Fruit fly (Drosophila melanogaster) whole organism, embryonic: ENCODE measurements around the gene tws.
A peak's percentile ranks its signal among the peaks of the same experiment; 100 is the strongest.

ENCODE experiments used
- Adf1 ChIP-seq: fragments of 200-800 bp; sonication (Bioruptor generic); IDR thresholded peaks from 2 replicates; pipeline ENCODE4 v1.3.6; 2022; ENCODE audit warnings: missing biosample characterization, missing genetic modification characterization
- Atf-2 ChIP-seq: fragments of 200-800 bp; sonication (Bioruptor generic); optimal IDR thresholded peaks from 2 replicates; lab custom pipeline; 2016; ENCODE audit warnings: missing biosample characterization, missing genetic modification characterization
- B-H2 ChIP-seq: fragments of 200-800 bp; sonication (Bioruptor generic); optimal IDR thresholded peaks from 2 replicates; lab custom pipeline; 2018; ENCODE audit warnings: missing biosample characterization, mild to moderate bottlenecking, missing genetic modification characterization
- Bdp1 ChIP-seq: fragments of 200-800 bp; sonication (Bioruptor generic); optimal IDR thresholded peaks from 3 replicates; lab custom pipeline; 2016; ENCODE audit warnings: missing biosample characterization, missing genetic modification characterization
- CG10431 ChIP-seq: fragments of 200-800 bp; sonication (Bioruptor generic); optimal IDR thresholded peaks from 3 replicates; lab custom pipeline; 2018; ENCODE audit warnings: missing biosample characterization, mild to moderate bottlenecking, missing genetic modification characterization
- CG15011 ChIP-seq: fragments of 200-800 bp; sonication (Bioruptor generic); optimal IDR thresholded peaks from 3 replicates; lab custom pipeline; 2018; ENCODE audit warnings: missing biosample characterization, mild to moderate bottlenecking, missing genetic modification characterization
- CG1602 ChIP-seq: fragments of 200-800 bp; sonication (Bioruptor generic); optimal IDR thresholded peaks from 3 replicates; lab custom pipeline; 2016; ENCODE audit warnings: missing biosample characterization, missing genetic modification characterization
- CG17359 ChIP-seq: fragments of 200-800 bp; sonication (Bioruptor generic); optimal IDR thresholded peaks from 3 replicates; lab custom pipeline; 2018; ENCODE audit warnings: missing biosample characterization, mild to moderate bottlenecking, missing genetic modification characterization, moderate library complexity
- CG17361 ChIP-seq: fragments of 200-800 bp; sonication (Bioruptor generic); IDR thresholded peaks from 3 replicates; pipeline ENCODE4 v1.3.6; 2022; ENCODE audit warnings: missing biosample characterization, missing genetic modification characterization
- CG17385 ChIP-seq: fragments of 200-800 bp; sonication (Bioruptor generic); optimal IDR thresholded peaks from 3 replicates; lab custom pipeline; 2018; ENCODE audit warnings: missing biosample characterization, mild to moderate bottlenecking, missing genetic modification characterization
- CG30403 ChIP-seq: fragments of 200-800 bp; sonication (Bioruptor generic); optimal IDR thresholded peaks from 3 replicates; lab custom pipeline; 2016; ENCODE audit warnings: missing biosample characterization, missing genetic modification characterization
- CG3163 ChIP-seq: fragments of 200-800 bp; sonication (Bioruptor generic); optimal IDR thresholded peaks from 3 replicates; lab custom pipeline; 2016; ENCODE audit warnings: missing biosample characterization, missing genetic modification characterization
- CG7786 ChIP-seq: fragments of 200-800 bp; sonication (Bioruptor generic); optimal IDR thresholded peaks from 2 replicates; lab custom pipeline; 2016; ENCODE audit warnings: missing biosample characterization, missing genetic modification characterization
- CG8924 ChIP-seq: fragments of 200-800 bp; optimal IDR thresholded peaks from 3 replicates; lab custom pipeline; 2019; ENCODE audit warnings: missing biosample characterization, mild to moderate bottlenecking, missing genetic modification characterization, moderate library complexity
- Deaf1 ChIP-seq: fragments of 200-800 bp; optimal IDR thresholded peaks from 3 replicates; lab custom pipeline; 2019; ENCODE audit warnings: missing biosample characterization, mild to moderate bottlenecking, missing genetic modification characterization, moderate library complexity
- Dll ChIP-seq: fragments of 200-800 bp; sonication (Bioruptor generic); IDR thresholded peaks from 4 replicates; pipeline ENCODE4 v1.3.6; 2022; ENCODE audit warnings: missing biosample characterization, missing genetic modification characterization; ENCODE audit not compliant: partially characterized antibody
- HLH4C ChIP-seq: fragments of 200-800 bp; sonication (Bioruptor generic); IDR thresholded peaks from 3 replicates; pipeline ENCODE4 v1.3.6; 2022; ENCODE audit warnings: missing biosample characterization, missing genetic modification characterization; ENCODE audit not compliant: partially characterized antibody
- HmgZ ChIP-seq: fragments of 200-800 bp; sonication (Bioruptor generic); optimal IDR thresholded peaks from 2 replicates; lab custom pipeline; 2018; ENCODE audit warnings: missing biosample characterization, mild to moderate bottlenecking, missing genetic modification characterization
- Max ChIP-seq: fragments of 200-800 bp; sonication (Bioruptor generic); optimal IDR thresholded peaks from 2 replicates; lab custom pipeline; 2016; ENCODE audit warnings: missing biosample characterization, mild to moderate bottlenecking, missing genetic modification characterization
- Nf-YA ChIP-seq: fragments of 200-800 bp; sonication (Bioruptor generic); IDR thresholded peaks from 2 replicates; pipeline ENCODE4 v1.3.6; 2022; ENCODE audit warnings: missing biosample characterization, missing genetic modification characterization
- Optix ChIP-seq: fragments of 200-800 bp; sonication (Bioruptor generic); IDR thresholded peaks from 3 replicates; pipeline ENCODE4 v1.3.6; 2022; ENCODE audit warnings: missing biosample characterization, missing genetic modification characterization
- Pdp1 ChIP-seq, 2 experiments: fragments of 200-800 bp; sonication (Bioruptor generic); optimal IDR thresholded peaks; 3 replicates each; lab custom pipeline; 2016; ENCODE audit warnings: missing biosample characterization in 2 of 2, missing genetic modification characterization in 2 of 2, mild to moderate bottlenecking in 1 of 2, moderate library complexity in 1 of 2
- Ptx1 ChIP-seq: fragments of 200-800 bp; sonication (Bioruptor generic); IDR thresholded peaks from 2 replicates; pipeline ENCODE4 v1.3.6; 2022; ENCODE audit warnings: missing biosample characterization, missing genetic modification characterization
- TFAM ChIP-seq: fragments of 200-800 bp; sonication (Bioruptor generic); optimal IDR thresholded peaks from 2 replicates; lab custom pipeline; 2017; ENCODE audit warnings: missing biosample characterization, missing genetic modification characterization, inconsistent platforms
- Taf1 ChIP-seq: fragments of 200-800 bp; sonication (Bioruptor generic); IDR thresholded peaks from 2 replicates; pipeline ENCODE4 v1.3.6; 2022; ENCODE audit warnings: missing biosample characterization, missing genetic modification characterization
- Trl ChIP-seq, 3 experiments: fragments of >200 bp in 2 of 3; fragments of 200-800 bp in 1 of 3; sonication (Bioruptor generic) in 1 of 3; optimal IDR thresholded peaks; 2 replicates in 1 of 3; 3 replicates in 2 of 3; lab custom pipeline; 2016 to 2017; ENCODE audit warnings: missing biosample characterization in 1 of 3, missing genetic modification characterization in 1 of 3
- az2 ChIP-seq: fragments of 200-800 bp; sonication (Bioruptor generic); optimal IDR thresholded peaks from 3 replicates; lab custom pipeline; 2016; ENCODE audit warnings: missing biosample characterization, missing genetic modification characterization
- bigmax ChIP-seq: fragments of 200-800 bp; sonication (Bioruptor generic); optimal IDR thresholded peaks from 2 replicates; lab custom pipeline; 2018; ENCODE audit warnings: missing biosample characterization, mild to moderate bottlenecking, missing genetic modification characterization
- corto ChIP-seq: fragments of 200-800 bp; sonication (Bioruptor generic); optimal IDR thresholded peaks from 2 replicates; lab custom pipeline; 2016; ENCODE audit warnings: missing biosample characterization, mild to moderate bottlenecking, missing genetic modification characterization, moderate library complexity
- dysf ChIP-seq: fragments of 200-800 bp; sonication (Bioruptor generic); IDR thresholded peaks from 3 replicates; pipeline ENCODE4 v1.3.6; 2022; ENCODE audit warnings: missing biosample characterization, missing genetic modification characterization
- en ChIP-seq: fragments of 200-800 bp; sonication (Bioruptor generic); optimal IDR thresholded peaks from 2 replicates; lab custom pipeline; 2016; ENCODE audit warnings: missing biosample characterization, missing genetic modification characterization
- eve ChIP-seq, 2 experiments: fragments of >200 bp; optimal IDR thresholded peaks; 2 replicates each; lab custom pipeline; 2017; ENCODE audit warnings: missing biosample characterization in 2 of 2, missing genetic modification characterization in 2 of 2
- ham ChIP-seq: fragments of 200-800 bp; sonication (Bioruptor generic); IDR thresholded peaks from 2 replicates; pipeline ENCODE4 v1.3.6; 2022; ENCODE audit warnings: missing biosample characterization, missing genetic modification characterization
- lola ChIP-seq, 3 experiments: fragments of >200 bp in 2 of 3; fragments of 200-800 bp in 1 of 3; sonication (Bioruptor generic) in 1 of 3; optimal IDR thresholded peaks; 2 replicates each; lab custom pipeline; 2017 to 2019; ENCODE audit warnings: missing biosample characterization in 3 of 3, missing genetic modification characterization in 3 of 3, mild to moderate bottlenecking in 1 of 3, moderate library complexity in 1 of 3
- lov ChIP-seq, 2 experiments: fragments of 200-800 bp in 1 of 2; fragments of >200 bp in 1 of 2; sonication (Bioruptor generic) in 1 of 2; IDR thresholded peaks in 1 of 2; optimal IDR thresholded peaks in 1 of 2; 2 replicates in 1 of 2; 3 replicates in 1 of 2; pipeline versions ENCODE4 v1.3.6 to Lab custom; 2017 to 2022; ENCODE audit warnings: missing biosample characterization in 1 of 2, missing genetic modification characterization in 1 of 2
- nerfin-1 ChIP-seq: fragments of 200-800 bp; sonication (Bioruptor generic); optimal IDR thresholded peaks from 3 replicates; lab custom pipeline; 2019; ENCODE audit warnings: missing biosample characterization, mild to moderate bottlenecking, missing genetic modification characterization, moderate library complexity
- oc ChIP-seq: fragments of 200-800 bp; sonication (Bioruptor generic); optimal IDR thresholded peaks from 2 replicates; lab custom pipeline; 2018; ENCODE audit warnings: missing biosample characterization, mild to moderate bottlenecking, missing genetic modification characterization, moderate library complexity
- odd ChIP-seq: fragments of 200-800 bp; sonication (Bioruptor generic); optimal IDR thresholded peaks from 2 replicates; lab custom pipeline; 2017; ENCODE audit warnings: missing biosample characterization, mild to moderate bottlenecking, missing genetic modification characterization
- peb ChIP-seq: fragments of 200-800 bp; sonication (Bioruptor generic); IDR thresholded peaks from 2 replicates; pipeline ENCODE4 v1.3.6; 2022; ENCODE audit warnings: missing biosample characterization, missing genetic modification characterization
- pros ChIP-seq: fragments of 200-800 bp; sonication (Bioruptor generic); optimal IDR thresholded peaks from 3 replicates; lab custom pipeline; 2019; ENCODE audit warnings: missing biosample characterization, mild to moderate bottlenecking, missing genetic modification characterization, moderate library complexity
- psq ChIP-seq: fragments of 200-800 bp; sonication (Bioruptor generic); optimal IDR thresholded peaks from 2 replicates; lab custom pipeline; 2017; ENCODE audit warnings: missing biosample characterization, missing genetic modification characterization
- row ChIP-seq: fragments of 200-800 bp; sonication (Bioruptor generic); IDR thresholded peaks from 3 replicates; pipeline ENCODE4 v1.3.6; 2022; ENCODE audit warnings: missing biosample characterization, missing genetic modification characterization
- sens-2 ChIP-seq: fragments of 200-800 bp; sonication (Bioruptor generic); IDR thresholded peaks from 2 replicates; pipeline ENCODE4 v1.3.6; 2022; ENCODE audit warnings: missing biosample characterization, missing genetic modification characterization
- tio ChIP-seq: fragments of 200-800 bp; sonication (Bioruptor generic); optimal IDR thresholded peaks from 2 replicates; lab custom pipeline; 2017; ENCODE audit warnings: missing biosample characterization, missing genetic modification characterization, inconsistent platforms
- tx ChIP-seq: fragments of 200-800 bp; sonication (Bioruptor generic); optimal IDR thresholded peaks from 2 replicates; lab custom pipeline; 2016; ENCODE audit warnings: missing biosample characterization, missing genetic modification characterization
- wek ChIP-seq: fragments of 200-800 bp; sonication (Bioruptor generic); optimal IDR thresholded peaks from 3 replicates; lab custom pipeline; 2018; ENCODE audit warnings: missing biosample characterization, mild to moderate bottlenecking, missing genetic modification characterization, moderate library complexity
- zen ChIP-seq: fragments of 200-800 bp; sonication (Bioruptor generic); optimal IDR thresholded peaks from 3 replicates; lab custom pipeline; 2018; ENCODE audit warnings: missing biosample characterization, mild to moderate bottlenecking, missing genetic modification characterization, moderate library complexity
- zf30C ChIP-seq: fragments of 200-800 bp; sonication (Bioruptor generic); optimal IDR thresholded peaks from 3 replicates; lab custom pipeline; 2018; ENCODE audit warnings: missing biosample characterization, mild to moderate bottlenecking, missing genetic modification characterization

Gene tws

DNA sequence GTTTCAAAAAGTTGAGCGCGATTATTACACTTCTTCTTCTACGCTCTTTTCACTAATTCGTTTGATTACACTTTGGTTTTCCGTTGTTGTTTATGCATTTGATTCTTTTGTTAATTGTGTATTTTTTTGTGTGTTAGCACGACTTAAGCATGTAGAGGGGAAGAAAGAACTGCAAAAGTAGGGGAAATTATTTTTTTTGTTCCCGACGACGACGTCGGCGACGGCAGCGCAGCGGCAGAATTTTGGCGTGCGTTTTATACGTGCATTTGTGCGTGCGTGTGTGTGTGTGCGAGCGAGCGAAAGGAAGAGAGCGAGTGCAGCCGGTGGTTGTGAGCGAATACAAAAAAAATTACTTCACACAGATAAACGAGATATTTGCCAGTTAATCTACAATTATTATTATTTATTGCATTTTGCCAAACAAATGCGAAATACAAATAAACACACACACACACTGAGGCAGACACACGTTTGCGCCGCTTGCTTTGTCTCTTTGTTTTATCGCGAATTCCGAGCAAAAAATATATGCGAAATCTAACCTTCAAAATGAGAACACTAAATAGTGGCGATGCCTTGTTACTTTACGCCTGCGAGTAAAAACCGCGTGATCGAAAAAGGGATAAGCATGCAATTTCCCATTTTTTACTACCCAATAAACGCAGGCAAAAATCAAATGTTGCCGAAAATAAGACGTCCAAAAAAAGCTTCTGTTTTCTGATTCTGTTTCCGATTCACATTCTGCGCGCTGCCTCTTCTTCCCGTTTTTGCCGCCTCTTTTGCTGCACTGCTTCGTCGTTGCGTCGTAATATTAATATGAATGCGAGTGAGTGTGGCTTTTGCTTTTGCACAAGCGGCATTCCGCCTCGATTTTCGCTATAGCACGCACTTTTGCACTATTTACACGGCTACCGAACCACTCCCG is 5.9 kb downstream of the tws start (continued):
- no peak for TF ChIP-seq odd (GFP tag; lab: Kevin White, UChicago)
- no peak for TF ChIP-seq lola (GFP tag; optimal IDR thresholded peaks at IDR 0.05; lab: Kevin White, UChicago)
- TF ChIP-seq Ptx1 (GFP tag; lab: Robert Waterston, UW) = no peak
- TF ChIP-seq HLH4C (GFP tag; lab: Robert Waterston, UW) = no peak
- TF ChIP-seq eve (GFP tag; optimal IDR thresholded peaks at IDR 0.05; lab: Kevin White, UChicago) = peak in 1 of 2 experiments; percentile 30
- TF ChIP-seq CG10431 (GFP tag; lab: Kevin White, UChicago) = no peak
- peak; percentile 73 for TF ChIP-seq pros
- no peak for TF ChIP-seq CG7786
- TF ChIP-seq CG17385 (GFP tag; lab: Kevin White, UChicago) = peak; percentile 79
- no peak for TF ChIP-seq Optix (GFP tag; lab: Robert Waterston, UW)
- no peak for TF ChIP-seq CG8924 (tag; lab: Kevin White, UChicago)
- TF ChIP-seq Max (GFP tag; lab: Kevin White, UChicago) = no peak
- TF ChIP-seq CG17361 = no peak
- no peak for TF ChIP-seq CG15011 (GFP tag; lab: Kevin White, UChicago)
- no peak for TF ChIP-seq B-H2 (GFP tag; lab: Kevin White, UChicago)
- TF ChIP-seq oc (tag; lab: Kevin White, UChicago) = no peak
- TF ChIP-seq row (GFP tag; lab: Robert Waterston, UW) = no peak
- no peak for TF ChIP-seq tx (GFP tag; lab: Kevin White, UChicago)
- peak; percentile 59 for TF ChIP-seq bigmax (GFP tag; lab: Kevin White, UChicago)
- no peak for TF ChIP-seq zf30C (GFP tag; lab: Kevin White, UChicago)
- TF ChIP-seq psq (GFP tag; lab: Kevin White, UChicago) = peak; percentile 72
- TF ChIP-seq HmgZ = no peak
- TF ChIP-seq Dll = 0 out of 4 replicates have a peak, but pooled peaks have one; percentile 12
- no peak for TF ChIP-seq Taf1 (GFP tag; lab: Robert Waterston, UW)
- TF ChIP-seq Pdp1 (GFP tag; optimal IDR thresholded peaks at IDR 0.05; lab: Kevin White, UChicago) = peak in 1 of 2 experiments; percentile 25
- no peak for TF ChIP-seq sens-2 (GFP tag; lab: Robert Waterston, UW)
- TF ChIP-seq zen = no peak
- no peak for TF ChIP-seq ham (GFP tag; lab: Robert Waterston, UW)
- TF ChIP-seq lov (optimal IDR thresholded peaks at IDR 0.05; lab: Kevin White, UChicago) = peak; percentile 27
- no peak for TF ChIP-seq lov (GFP tag; IDR thresholded peaks at IDR 0.05; lab: Robert Waterston, UW)
- TF ChIP-seq peb = no peak
- peak; percentile 35 to 53 for TF ChIP-seq Trl (optimal IDR thresholded peaks at IDR 0.05; lab: Kevin White, UChicago)
- TF ChIP-seq Trl (GFP tag; optimal IDR thresholded peaks at IDR 0.05; lab: Kevin White, UChicago) = no peak
- TF ChIP-seq wek (GFP tag; lab: Kevin White, UChicago) = no peak
- no peak for TF ChIP-seq CG17359 (tag; lab: Kevin White, UChicago)
- TF ChIP-seq corto (GFP tag; lab: Kevin White, UChicago) = no peak
- no peak for TF ChIP-seq tio (GFP tag; lab: Kevin White, UChicago)
- TF ChIP-seq CG30403 (GFP tag; lab: Kevin White, UChicago) = no peak
- no peak for TF ChIP-seq CG1602
- no peak for TF ChIP-seq Bdp1 (GFP tag; lab: Kevin White, UChicago)
- TF ChIP-seq TFAM = no peak
- no peak for TF ChIP-seq Deaf1 (tag; lab: Kevin White, UChicago)
- no peak for TF ChIP-seq Atf-2 (GFP tag; lab: Kevin White, UChicago)
- TF ChIP-seq az2 (GFP tag; lab: Kevin White, UChicago) = no peak
- TF ChIP-seq Nf-YA = no peak
- peak; percentile 58 for TF ChIP-seq nerfin-1 (tag; lab: Kevin White, UChicago)
- no peak for TF ChIP-seq en (GFP tag; lab: Kevin White, UChicago)
- peak; percentile 84 for TF ChIP-seq Adf1 (GFP tag; lab: Robert Waterston, UW)
- no peak for TF ChIP-seq CG3163 (GFP tag; lab: Kevin White, UChicago)
- no peak for TF ChIP-seq dysf (GFP tag; lab: Robert Waterston, UW)
